Fruit fly (Drosophila melanogaster): ENCODE data around the gene CG5793.

CG5793 gene

dm6 chr3R:21154130-21154529, 26.8 kb downstream of the CG5793 start:
- TF ChIP-seq ovo (GFP tag; optimal IDR thresholded peaks at IDR 0.05) (no peak), kay (GFP tag; ENCODE audit: borderline replicate concordance) (no peak), toe (GFP tag; optimal IDR thresholded peaks at IDR 0.05) (no peak), cic (GFP tag; optimal IDR thresholded peaks at IDR 0.05) (no peak)

- TF ChIP-seq CG5204 (GFP tag; optimal IDR thresholded peaks at IDR 0.05) (peak; percentile 27), CG14711 (tag; optimal IDR thresholded peaks at IDR 0.05) (peak; percentile 13), pad (GFP tag; optimal IDR thresholded peaks at IDR 0.05) (no peak), cnc (optimal IDR thresholded peaks at IDR 0.05) (no peak), CG33017 (tag; optimal IDR thresholded peaks at IDR 0.05) (no peak), ovo (GFP tag; optimal IDR thresholded peaks at IDR 0.05) (no peak), Crg-1 (GFP tag; optimal IDR thresholded peaks at IDR 0.05) (no peak), bab1 (GFP tag; optimal IDR thresholded peaks at IDR 0.05) (peak; percentile 29), CG7101 (tag; optimal IDR thresholded peaks at IDR 0.05) (peak; percentile 12), CG11617 (GFP tag; optimal IDR thresholded peaks at IDR 0.05) (no peak), CG1620 (GFP tag; optimal IDR thresholded peaks at IDR 0.05) (peak; percentile 9), CG7045 (GFP tag; optimal IDR thresholded peaks at IDR 0.05) (no peak), toe (GFP tag; optimal IDR thresholded peaks at IDR 0.05) (peak; percentile 8), tj (GFP tag; optimal IDR thresholded peaks at IDR 0.05) (peak; percentile 13)
These were observed 28.6 kb downstream of the CG5793 start for dm6 chr3R:21155931-21156488.

- TF ChIP-seq CG14711 (tag; optimal IDR thresholded peaks at IDR 0.05) (peak; percentile 0), Mnt (GFP tag; optimal IDR thresholded peaks at IDR 0.05) (peak; percentile 45), pad (GFP tag; optimal IDR thresholded peaks at IDR 0.05) (peak; percentile 26), CG11617 (GFP tag; optimal IDR thresholded peaks at IDR 0.05) (peak; percentile 28), CG5204 (GFP tag; optimal IDR thresholded peaks at IDR 0.05) (no peak), CG1620 (GFP tag; optimal IDR thresholded peaks at IDR 0.05) (no peak), bab1 (GFP tag; optimal IDR thresholded peaks at IDR 0.05) (peak; percentile 33), Crg-1 (GFP tag; optimal IDR thresholded peaks at IDR 0.05) (peak; percentile 2), ovo (GFP tag; optimal IDR thresholded peaks at IDR 0.05) (peak; percentile 29), cnc (optimal IDR thresholded peaks at IDR 0.05) (no peak), Clk (GFP tag; optimal IDR thresholded peaks at IDR 0.05) (peak; percentile 50), CG7045 (GFP tag; optimal IDR thresholded peaks at IDR 0.05) (peak; percentile 69), Hr96 (GFP tag; optimal IDR thresholded peaks at IDR 0.05) (no peak), kay (GFP tag; ENCODE audit: borderline replicate concordance) (peak; percentile 71), CG12768 (GFP tag; optimal IDR thresholded peaks at IDR 0.05) (peak; percentile 33), toe (GFP tag; optimal IDR thresholded peaks at IDR 0.05) (peak; percentile 60), tj (GFP tag; optimal IDR thresholded peaks at IDR 0.05) (peak; percentile 19), cic (GFP tag; optimal IDR thresholded peaks at IDR 0.05) (peak; percentile 94), CG7101 (tag; optimal IDR thresholded peaks at IDR 0.05) (peak; percentile 60), CG33017 (tag; optimal IDR thresholded peaks at IDR 0.05) (peak; percentile 71)
These were observed 29.5 kb downstream of the CG5793 start for dm6 chr3R:21156572-21157480.

dm6 chr3R:21158643-21159042, 31.3 kb downstream of the CG5793 start:
- TF ChIP-seq Mnt (GFP tag; optimal IDR thresholded peaks at IDR 0.05) = no peak
- TF ChIP-seq CG14711 (tag; optimal IDR thresholded peaks at IDR 0.05) = no peak
- TF ChIP-seq CG11617 (GFP tag; optimal IDR thresholded peaks at IDR 0.05) = no peak
- no peak for TF ChIP-seq CG1620 (GFP tag; optimal IDR thresholded peaks at IDR 0.05)
- no peak for TF ChIP-seq CG5204 (GFP tag; optimal IDR thresholded peaks at IDR 0.05)
- TF ChIP-seq bab1 (GFP tag; optimal IDR thresholded peaks at IDR 0.05) = no peak

- TF ChIP-seq kay (GFP tag; ENCODE audit: borderline replicate concordance) (peak; percentile 57), Mnt (GFP tag; optimal IDR thresholded peaks at IDR 0.05) (no peak), CG1620 (GFP tag; optimal IDR thresholded peaks at IDR 0.05) (no peak), tj (GFP tag; optimal IDR thresholded peaks at IDR 0.05) (no peak), CG7101 (tag; optimal IDR thresholded peaks at IDR 0.05) (no peak)
These were observed 33.7 kb downstream of the CG5793 start, which contains the start of gene cDIP for dm6 chr3R:21161042-21161532. TSS of gene cDIP (minus strand) at chr3R:21161092.

- peak; percentile 40 for TF ChIP-seq Crg-1 (GFP tag; optimal IDR thresholded peaks at IDR 0.05)
- TF ChIP-seq kay (GFP tag; ENCODE audit: borderline replicate concordance) = peak; percentile 15
- peak; percentile 51 for TF ChIP-seq cic (GFP tag; optimal IDR thresholded peaks at IDR 0.05)
- TF ChIP-seq CG7101 (tag; optimal IDR thresholded peaks at IDR 0.05) = peak; percentile 8
- TF ChIP-seq Mnt (GFP tag; optimal IDR thresholded peaks at IDR 0.05) = peak; percentile 12
- TF ChIP-seq CG5204 (GFP tag; optimal IDR thresholded peaks at IDR 0.05) = no peak
- TF ChIP-seq toe (GFP tag; optimal IDR thresholded peaks at IDR 0.05) = no peak
- TF ChIP-seq CG33017 (tag; optimal IDR thresholded peaks at IDR 0.05) = peak; percentile 44
- peak; percentile 15 for TF ChIP-seq CG12768 (GFP tag; optimal IDR thresholded peaks at IDR 0.05)
- TF ChIP-seq ovo (GFP tag; optimal IDR thresholded peaks at IDR 0.05) = no peak
- peak; percentile 5 for TF ChIP-seq CG14711 (tag; optimal IDR thresholded peaks at IDR 0.05)
- peak; percentile 30 for TF ChIP-seq tj (GFP tag; optimal IDR thresholded peaks at IDR 0.05)
- no peak for TF ChIP-seq Clk (GFP tag; optimal IDR thresholded peaks at IDR 0.05)
These were observed 34.3 kb downstream of the CG5793 start for dm6 chr3R:21161620-21162029.

Data from whole organism, adult.